Worm (Caenorhabditis elegans): Measurements from ENCODE around the gene C31E10.6.

DNA sequence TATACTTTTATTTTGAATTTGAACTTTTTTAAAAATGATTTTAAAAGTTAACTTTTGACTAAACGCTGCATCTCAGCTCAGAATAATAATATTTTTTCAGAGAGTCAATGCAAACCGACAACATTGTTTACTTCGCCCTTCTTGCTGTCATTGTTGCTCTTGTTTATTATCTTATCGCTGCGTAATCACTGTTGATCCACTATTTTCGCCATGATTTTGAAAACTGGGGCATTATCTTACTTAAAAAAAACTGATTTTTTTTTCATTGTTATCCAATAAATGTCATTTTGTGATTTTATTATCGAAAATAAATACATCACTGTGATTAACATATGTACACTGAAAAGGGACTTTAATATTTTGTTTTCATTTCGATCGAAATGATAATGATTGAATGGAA, 6.6 kb downstream of the C31E10.6 start:
- TF ChIP-seq snpc-4 (tag; optimal IDR thresholded peaks at IDR 0.05) (no peak), egl-27 (tag; optimal IDR thresholded peaks at IDR 0.05) (no peak), C34F6.9 (tag; optimal IDR thresholded peaks at IDR 0.05) (no peak), ztf-11 (tag; optimal IDR thresholded peaks at IDR 0.05) (no peak), elt-1 (tag; optimal IDR thresholded peaks at IDR 0.05) (no peak), F13H6.1 (tag; optimal IDR thresholded peaks at IDR 0.05) (no peak), ama-1 (optimal IDR thresholded peaks at IDR 0.05) (no peak), unc-39 (tag; optimal IDR thresholded peaks at IDR 0.05) (no peak), blmp-1 (tag; optimal IDR thresholded peaks at IDR 0.05; ENCODE audit: insufficient read depth) (no peak), lsy-2 (tag; optimal IDR thresholded peaks at IDR 0.05) (no peak), R02D3.7 (tag; optimal IDR thresholded peaks at IDR 0.05) (no peak), nhr-11 (tag; optimal IDR thresholded peaks at IDR 0.05) (no peak), unc-62 (GFP tag; optimal IDR thresholded peaks at IDR 0.05) (no peak), zag-1 (tag; optimal IDR thresholded peaks at IDR 0.05) (no peak)
